In genomic region chrX:8690003-8690402, dm6 we compare ENCODE assay signal across 4 fruit fly cellular contexts.
A peak's percentile ranks its signal among the peaks of the same experiment; 100 is the strongest.
TF ChIP-seq lines count a peak whose summit lies in the region.

Ppt1 (minus strand) TSS chrX:8690227.
Ogg1 (plus strand) TSS chrX:8690327.

TF ChIP-seq in whole organism, adult, 20 proteins besides CTCF, POLR2A, EP300 and RAD21 (continued from another document):
- TF ChIP-seq CG33017 (tag; optimal IDR thresholded peaks at IDR 0.05; lab: Kevin White, UChicago) (no peak), CG11617 (GFP tag; optimal IDR thresholded peaks at IDR 0.05; lab: Kevin White, UChicago) (peak; percentile 42)

TF ChIP-seq in whole organism, embryonic, 481 proteins besides CTCF, POLR2A, EP300 and RAD21 (continued from another document and continues in another):
- TF ChIP-seq Bdp1 (GFP tag; optimal IDR thresholded peaks at IDR 0.05; lab: Kevin White, UChicago), result no peak
- peak; percentile 61; the same call in 1 of the 2 replicates for TF ChIP-seq unc-4 (GFP tag; IDR thresholded peaks at IDR 0.05; lab: Robert Waterston, UW; ENCODE audit: partially characterized antibody)
- no peak for TF ChIP-seq CG30431 (GFP tag; optimal IDR thresholded peaks at IDR 0.05; lab: Kevin White, UChicago)
- no peak for TF ChIP-seq gcm2 (GFP tag; optimal IDR thresholded peaks at IDR 0.05; lab: Kevin White, UChicago)
- peak; percentile 1 for TF ChIP-seq CG8388 (GFP tag; optimal IDR thresholded peaks at IDR 0.05; lab: Kevin White, UChicago)
- TF ChIP-seq her (GFP tag; optimal IDR thresholded peaks at IDR 0.05; lab: Kevin White, UChicago), result peak; percentile 66
- TF ChIP-seq Oli (tag; optimal IDR thresholded peaks at IDR 0.05; lab: Kevin White, UChicago), result peak; percentile 14
- TF ChIP-seq CG15514 (GFP tag; optimal IDR thresholded peaks at IDR 0.05; lab: Kevin White, UChicago), result peak; percentile 83
- no peak for TF ChIP-seq ttk (GFP tag; IDR thresholded peaks at IDR 0.05; lab: Robert Waterston, UW)
- TF ChIP-seq CG2889 (GFP tag; IDR thresholded peaks at IDR 0.05; lab: Robert Waterston, UW), result no peak
- TF ChIP-seq CG34224 (GFP tag; IDR thresholded peaks at IDR 0.05; lab: Robert Waterston, UW; ENCODE audit: partially characterized antibody), result peak; percentile 66
- peak; percentile 13 for TF ChIP-seq PHDP (tag; optimal IDR thresholded peaks at IDR 0.05; lab: Kevin White, UChicago)
- TF ChIP-seq Dfd (GFP tag; optimal IDR thresholded peaks at IDR 0.05; lab: Kevin White, UChicago), result no peak
- TF ChIP-seq Bteb2 (GFP tag; optimal IDR thresholded peaks at IDR 0.05; lab: Kevin White, UChicago), result peak; percentile 40
- TF ChIP-seq CG9797 (GFP tag; optimal IDR thresholded peaks at IDR 0.05; lab: Kevin White, UChicago), result peak; percentile 8
- no peak for TF ChIP-seq CG7987 (GFP tag; optimal IDR thresholded peaks at IDR 0.05; lab: Kevin White, UChicago)
- TF ChIP-seq CG10959 (GFP tag; IDR thresholded peaks at IDR 0.05; lab: Robert Waterston, UW), result no peak
- TF ChIP-seq CG13775 (GFP tag; optimal IDR thresholded peaks at IDR 0.05; lab: Kevin White, UChicago), result peak; percentile 37
- no peak for TF ChIP-seq h (optimal IDR thresholded peaks at IDR 0.05; lab: Kevin White, UChicago)
- TF ChIP-seq Oaz (GFP tag; IDR thresholded peaks at IDR 0.05; lab: Robert Waterston, UW), result no peak
- peak; percentile 97 for TF ChIP-seq stwl (tag; optimal IDR thresholded peaks at IDR 0.05; lab: Kevin White, UChicago)
- peak; percentile 37; the same call in 1 of the 2 replicates for TF ChIP-seq CG11247 (GFP tag; IDR thresholded peaks at IDR 0.05; lab: Robert Waterston, UW)
- peak; percentile 42 for TF ChIP-seq CG12942 (GFP tag; optimal IDR thresholded peaks at IDR 0.05; lab: Kevin White, UChicago)
- peak; percentile 93 for TF ChIP-seq Ets65A (GFP tag; lab: Kevin White, UChicago)
- TF ChIP-seq bab2 (GFP tag; optimal IDR thresholded peaks at IDR 0.05; lab: Kevin White, UChicago), result peak; percentile 54
- peak; percentile 30 for TF ChIP-seq CG8089 (GFP tag; optimal IDR thresholded peaks at IDR 0.05; lab: Kevin White, UChicago)
- peak; percentile 36 for TF ChIP-seq Max (GFP tag; optimal IDR thresholded peaks at IDR 0.05; lab: Kevin White, UChicago)
- TF ChIP-seq CG43689 (GFP tag; IDR thresholded peaks at IDR 0.05; lab: Robert Waterston, UW), result no peak
- no peak for TF ChIP-seq Hand (GFP tag; optimal IDR thresholded peaks at IDR 0.05; lab: Kevin White, UChicago)
- TF ChIP-seq amos (GFP tag; IDR thresholded peaks at IDR 0.05; lab: Robert Waterston, UW; ENCODE audit: partially characterized antibody), result peak; percentile 44; the same call in 1 of the 2 replicates
- 0 out of 3 replicates have a peak, but pooled peaks have one; percentile 29 for TF ChIP-seq ci (GFP tag; IDR thresholded peaks at IDR 0.05; lab: Robert Waterston, UW)
- TF ChIP-seq z (GFP tag; IDR thresholded peaks at IDR 0.05; lab: Robert Waterston, UW), result no peak
- no peak for TF ChIP-seq lov (optimal IDR thresholded peaks at IDR 0.05; lab: Kevin White, UChicago)
- no peak for TF ChIP-seq lov (GFP tag; IDR thresholded peaks at IDR 0.05; lab: Robert Waterston, UW)
- no peak for TF ChIP-seq hkb (optimal IDR thresholded peaks at IDR 0.05; lab: Kevin White, UChicago)
- peak; percentile 61; the same call in 1 of the 2 replicates for TF ChIP-seq hkb (GFP tag; IDR thresholded peaks at IDR 0.05; lab: Robert Waterston, UW)
- no peak for TF ChIP-seq sc (optimal IDR thresholded peaks at IDR 0.05; lab: Kevin White, UChicago)
- no peak for TF ChIP-seq sc (GFP tag; optimal IDR thresholded peaks at IDR 0.05; lab: Kevin White, UChicago)
- peak; percentile 44; the same call in 1 of the 2 replicates for TF ChIP-seq CG7372 (GFP tag; IDR thresholded peaks at IDR 0.05; lab: Robert Waterston, UW)
- TF ChIP-seq B-H2 (GFP tag; optimal IDR thresholded peaks at IDR 0.05; lab: Kevin White, UChicago), result peak; percentile 68
- TF ChIP-seq salm (tag; optimal IDR thresholded peaks at IDR 0.05; lab: Kevin White, UChicago), result no peak
- 0 out of 3 replicates have a peak, but pooled peaks have one; percentile 29 for TF ChIP-seq Doc3 (GFP tag; IDR thresholded peaks at IDR 0.05; lab: Robert Waterston, UW; ENCODE audit: partially characterized antibody)

TF ChIP-seq in whole organism, prepupa, 60 proteins besides CTCF, POLR2A, EP300 and RAD21 (continued from another document):
- TF ChIP-seq CG32006 (GFP tag; optimal IDR thresholded peaks at IDR 0.05; lab: Kevin White, UChicago) (no peak), Met (GFP tag; optimal IDR thresholded peaks at IDR 0.05; lab: Kevin White, UChicago) (no peak), Sox102F (GFP tag; optimal IDR thresholded peaks at IDR 0.05; lab: Kevin White, UChicago) (no peak), net (GFP tag; optimal IDR thresholded peaks at IDR 0.05; lab: Kevin White, UChicago) (peak; percentile 25), Sox15 (GFP tag; optimal IDR thresholded peaks at IDR 0.05; lab: Kevin White, UChicago) (peak; percentile 10), fkh (GFP tag; optimal IDR thresholded peaks at IDR 0.05; lab: Kevin White, UChicago) (peak; percentile 88), CG6276 (GFP tag; optimal IDR thresholded peaks at IDR 0.05; lab: Kevin White, UChicago) (no peak), CG8632 (GFP tag; optimal IDR thresholded peaks at IDR 0.05; lab: Kevin White, UChicago) (peak; percentile 6), fd85E (GFP tag; optimal IDR thresholded peaks at IDR 0.05; lab: Kevin White, UChicago) (no peak), spab (GFP tag; optimal IDR thresholded peaks at IDR 0.05; lab: Kevin White, UChicago) (no peak), Hr39 (GFP tag; optimal IDR thresholded peaks at IDR 0.05; lab: Kevin White, UChicago) (peak; percentile 65), dac (GFP tag; optimal IDR thresholded peaks at IDR 0.05; lab: Kevin White, UChicago) (no peak), Smox (GFP tag; optimal IDR thresholded peaks at IDR 0.05; lab: Kevin White, UChicago) (no peak), Eip75B (GFP tag; optimal IDR thresholded peaks at IDR 0.05; lab: Kevin White, UChicago) (peak; percentile 58), CG6808 (GFP tag; optimal IDR thresholded peaks at IDR 0.05; lab: Kevin White, UChicago) (peak; percentile 4), pdm3 (GFP tag; optimal IDR thresholded peaks at IDR 0.05; lab: Kevin White, UChicago) (peak; percentile 71), CG6854 (GFP tag; optimal IDR thresholded peaks at IDR 0.05; lab: Kevin White, UChicago) (no peak), Hr4 (GFP tag; optimal IDR thresholded peaks at IDR 0.05; lab: Kevin White, UChicago) (peak; percentile 21), CG8319 (GFP tag; optimal IDR thresholded peaks at IDR 0.05; lab: Kevin White, UChicago) (peak; percentile 5), CG16779 (tag; optimal IDR thresholded peaks at IDR 0.05; lab: Kevin White, UChicago) (no peak), esn (GFP tag; optimal IDR thresholded peaks at IDR 0.05; lab: Kevin White, UChicago) (peak; percentile 77), CG10631 (GFP tag; optimal IDR thresholded peaks at IDR 0.05; lab: Kevin White, UChicago) (peak; percentile 57), CG6163 (GFP tag; IDR thresholded peaks at IDR 0.05; lab: Robert Waterston, UW) (peak; percentile 31; the same call in 1 of the 3 replicates), Eip78C (GFP tag; lab: Kevin White, UChicago) (peak; percentile 86), Sox14 (GFP tag; optimal IDR thresholded peaks at IDR 0.05; lab: Kevin White, UChicago) (peak; percentile 52), CG11294 (GFP tag; IDR thresholded peaks at IDR 0.05; lab: Robert Waterston, UW) (no peak), CG8119 (GFP tag; IDR thresholded peaks at IDR 0.05; lab: Robert Waterston, UW) (no peak), Ets21C (GFP tag; optimal IDR thresholded peaks at IDR 0.05; lab: Kevin White, UChicago) (peak; percentile 52), CG6792 (GFP tag; optimal IDR thresholded peaks at IDR 0.05; lab: Kevin White, UChicago) (peak; percentile 47), OdsH (GFP tag; optimal IDR thresholded peaks at IDR 0.05; lab: Kevin White, UChicago) (peak; percentile 64), dsx (GFP tag; optimal IDR thresholded peaks at IDR 0.05; lab: Kevin White, UChicago; ENCODE audit: poor library complexity, severe bottlenecking) (peak; percentile 41), CG3919 (GFP tag; optimal IDR thresholded peaks at IDR 0.05; lab: Kevin White, UChicago) (no peak), lz (GFP tag; optimal IDR thresholded peaks at IDR 0.05; lab: Kevin White, UChicago) (peak; percentile 62), Hr38 (GFP tag; optimal IDR thresholded peaks at IDR 0.05; lab: Kevin White, UChicago) (no peak), Eip93F (GFP tag; optimal IDR thresholded peaks at IDR 0.05; lab: Kevin White, UChicago) (peak; percentile 0), vri (GFP tag; optimal IDR thresholded peaks at IDR 0.05; lab: Kevin White, UChicago) (peak; percentile 36), CG11902 (GFP tag; optimal IDR thresholded peaks at IDR 0.05; lab: Kevin White, UChicago) (peak; percentile 8), svp (GFP tag; lab: Kevin White, UChicago) (peak; percentile 74), Gug (GFP tag; IDR thresholded peaks at IDR 0.05; lab: Robert Waterston, UW) (0 out of 2 replicates have a peak, but pooled peaks have one; percentile 26), ss (GFP tag; optimal IDR thresholded peaks at IDR 0.05; lab: Kevin White, UChicago) (no peak), CG11762 (GFP tag; optimal IDR thresholded peaks at IDR 0.05; lab: Kevin White, UChicago; ENCODE audit: insufficient read depth) (peak; percentile 31)

TF ChIP-seq in whole organism, wandering third instar larva, 38 proteins besides CTCF, POLR2A, EP300 and RAD21 (continued from another document):
- TF ChIP-seq Sp1 (GFP tag; optimal IDR thresholded peaks at IDR 0.05; lab: Kevin White, UChicago) (peak; percentile 59), Dfd (GFP tag; optimal IDR thresholded peaks at IDR 0.05; lab: Kevin White, UChicago) (no peak), N (GFP tag; optimal IDR thresholded peaks at IDR 0.05; lab: Kevin White, UChicago) (no peak), Mio (GFP tag; optimal IDR thresholded peaks at IDR 0.05; lab: Kevin White, UChicago) (no peak), dmrt93B (GFP tag; optimal IDR thresholded peaks at IDR 0.05; lab: Kevin White, UChicago) (no peak), CrebA (GFP tag; optimal IDR thresholded peaks at IDR 0.05; lab: Kevin White, UChicago; ENCODE audit: borderline replicate concordance) (no peak), Myc (optimal IDR thresholded peaks at IDR 0.05; lab: Kevin White, UChicago) (peak; percentile 66), pan (optimal IDR thresholded peaks at IDR 0.05; lab: Kevin White, UChicago) (no peak), foxo (GFP tag; optimal IDR thresholded peaks at IDR 0.05; lab: Kevin White, UChicago) (peak in 1 of 2 experiments; percentile 80), sv (GFP tag; optimal IDR thresholded peaks at IDR 0.05; lab: Kevin White, UChicago) (peak; percentile 58), Hnf4 (GFP tag; optimal IDR thresholded peaks at IDR 0.05; lab: Kevin White, UChicago) (peak; percentile 84), HLH106 (tag; optimal IDR thresholded peaks at IDR 0.05; lab: Kevin White, UChicago) (peak; percentile 63), fru (GFP tag; optimal IDR thresholded peaks at IDR 0.05; lab: Kevin White, UChicago) (peak; percentile 53), CG9705 (GFP tag; optimal IDR thresholded peaks at IDR 0.05; lab: Kevin White, UChicago) (peak; percentile 41), OdsH (GFP tag; optimal IDR thresholded peaks at IDR 0.05; lab: Kevin White, UChicago) (peak; percentile 41), jim (GFP tag; optimal IDR thresholded peaks at IDR 0.05; lab: Kevin White, UChicago) (no peak)
